Worm (Caenorhabditis elegans) whole organism, L3 larva: ENCODE measurements around the gene srg-11.

Experiments
- ceh-9 ChIP-seq: sonication (generic microtip); optimal IDR thresholded peaks from 2 replicates; lab custom pipeline; 2018; ENCODE audit warnings: missing biosample characterization, missing genetic modification characterization
- elt-1 ChIP-seq: fragments of 150-350 bp; optimal IDR thresholded peaks from 2 replicates; lab custom pipeline; 2014; ENCODE audit warnings: missing biosample characterization, missing genetic modification characterization
- nhr-237 ChIP-seq: fragments of 150-350 bp; optimal IDR thresholded peaks from 2 replicates; lab custom pipeline; 2014; ENCODE audit warnings: missing biosample characterization, missing genetic modification characterization
- nhr-43 ChIP-seq: sonication (generic microtip); optimal IDR thresholded peaks from 2 replicates; lab custom pipeline; 2016; ENCODE audit warnings: mild to moderate bottlenecking, missing genetic modification characterization, missing compliant biosample characterization; ENCODE audit not compliant: poor library complexity, severe bottlenecking

DNA sequence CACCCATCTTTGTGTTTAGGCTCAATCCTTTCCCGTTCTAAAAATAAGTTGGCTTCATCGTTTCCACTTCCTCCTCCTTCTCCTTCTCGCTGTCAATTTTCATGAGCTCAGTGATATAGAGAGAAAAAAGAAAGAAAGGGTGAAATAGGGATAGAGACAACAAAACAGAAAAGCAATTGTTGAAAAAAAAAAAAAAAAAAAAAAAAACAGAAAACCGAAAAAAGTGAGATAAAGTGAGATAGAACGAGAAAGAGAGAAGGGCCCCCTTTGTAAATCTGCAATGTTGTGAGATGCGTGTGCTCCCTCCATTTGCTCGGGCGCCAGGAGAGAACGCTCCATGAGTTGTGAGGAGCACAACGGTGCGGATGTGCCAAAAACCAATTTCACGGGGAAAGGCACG is 44.1 kb downstream of the srg-11 start:
- TF ChIP-seq ceh-9, result no peak
- TF ChIP-seq nhr-43, result no peak
- TF ChIP-seq elt-1 (tag; lab: Kevin White, UChicago), result no peak
- no peak for TF ChIP-seq nhr-237 (tag; lab: Kevin White, UChicago)
